Worm (Caenorhabditis elegans): ENCODE measurements around the gene ZK1320.2.

Gene ZK1320.2

DNA sequence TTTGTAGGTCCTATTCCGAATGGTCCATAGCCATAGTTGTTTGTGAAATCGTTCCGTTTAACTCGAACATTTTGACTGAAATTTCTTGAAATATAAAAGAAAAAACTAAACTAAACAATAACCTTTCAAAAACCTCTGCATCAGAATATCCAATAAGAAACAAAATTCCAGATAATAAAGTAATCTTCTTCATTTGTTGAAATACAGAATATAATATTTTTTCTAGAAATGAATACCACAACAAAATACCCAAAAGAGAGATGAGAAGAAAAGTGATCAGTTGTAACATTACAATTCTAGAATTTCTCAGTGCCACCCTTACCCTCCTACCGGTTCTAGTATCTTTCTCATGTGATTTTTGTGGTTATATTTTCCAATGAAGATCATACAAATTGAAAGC lies 5.1 kb downstream of the ZK1320.2 start, which contains the start of gene ZK1307.2:
TSS of gene ZK1307.2 (minus strand) at position 274 of the 400 bp plus-strand sequence.
- TF ChIP-seq mec-3 (tag; optimal IDR thresholded peaks at IDR 0.05; ENCODE audit: borderline replicate concordance) = no peak
- no peak for TF ChIP-seq ceh-30 (tag; optimal IDR thresholded peaks at IDR 0.05)
- no peak for TF ChIP-seq che-1 (tag; optimal IDR thresholded peaks at IDR 0.05)
- no peak for TF ChIP-seq elt-4 (tag; optimal IDR thresholded peaks at IDR 0.05)
- TF ChIP-seq ceh-2 (tag; optimal IDR thresholded peaks at IDR 0.05) = no peak

DNA sequence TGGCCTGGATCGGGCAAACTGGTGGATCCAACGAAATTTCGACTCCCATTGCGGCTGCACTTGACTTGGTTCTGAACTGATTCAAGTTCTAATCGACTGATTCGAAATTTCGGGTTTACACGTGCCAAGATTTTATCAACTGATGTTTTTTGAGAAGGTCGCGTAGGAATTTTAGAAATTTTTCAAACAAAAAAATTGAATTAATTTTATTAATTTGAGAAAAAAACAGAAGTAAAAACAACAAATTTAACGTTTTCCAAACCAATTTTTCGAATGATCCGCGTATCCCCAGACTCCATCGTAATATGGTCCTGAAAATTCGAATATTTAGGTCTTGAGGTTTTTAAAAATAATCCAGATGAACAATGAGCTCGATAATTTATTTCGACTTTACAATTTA lies 5.9 kb downstream of the ZK1320.2 start, which contains the start of gene ZK1307.3:
TSS of gene ZK1307.3 (minus strand) at position 101 of the 400 bp plus-strand sequence.
- TF ChIP-seq unc-42 (tag; optimal IDR thresholded peaks at IDR 0.05) = no peak
- no peak for TF ChIP-seq ceh-14 (tag; optimal IDR thresholded peaks at IDR 0.05)
- TF ChIP-seq ama-1 (optimal IDR thresholded peaks at IDR 0.05) = no peak
- no peak for TF ChIP-seq K09A11.1 (tag; optimal IDR thresholded peaks at IDR 0.05; ENCODE audit: insufficient read depth)
- TF ChIP-seq fax-1 (tag; optimal IDR thresholded peaks at IDR 0.05) = no peak
- TF ChIP-seq unc-55 (GFP tag; optimal IDR thresholded peaks at IDR 0.05) = no peak
- TF ChIP-seq tbx-7 (tag; optimal IDR thresholded peaks at IDR 0.05) = no peak
- no peak for TF ChIP-seq che-1 (tag; optimal IDR thresholded peaks at IDR 0.05)
- TF ChIP-seq ztf-16 (tag; optimal IDR thresholded peaks at IDR 0.05) = no peak
- no peak for TF ChIP-seq madf-2 (tag; optimal IDR thresholded peaks at IDR 0.05)
- no peak for TF ChIP-seq eyg-1 (tag; optimal IDR thresholded peaks at IDR 0.05)
- TF ChIP-seq ahr-1 (tag; optimal IDR thresholded peaks at IDR 0.05) = no peak
- TF ChIP-seq sox-2 (GFP tag; IDR thresholded peaks at IDR 0.05) = no peak
- no peak for TF ChIP-seq ceh-9 (tag; optimal IDR thresholded peaks at IDR 0.05)
- no peak for TF ChIP-seq ceh-22 (tag; optimal IDR thresholded peaks at IDR 0.05)
- TF ChIP-seq dve-1 (tag; optimal IDR thresholded peaks at IDR 0.05) = no peak
- no peak for TF ChIP-seq Y22D7AL.16 (tag; optimal IDR thresholded peaks at IDR 0.05)
- no peak for TF ChIP-seq ceh-2 (tag; optimal IDR thresholded peaks at IDR 0.05)
- TF ChIP-seq ceh-45 (GFP tag; IDR thresholded peaks at IDR 0.05) = no peak
- TF ChIP-seq pax-1 (tag; optimal IDR thresholded peaks at IDR 0.05) = no peak

DNA sequence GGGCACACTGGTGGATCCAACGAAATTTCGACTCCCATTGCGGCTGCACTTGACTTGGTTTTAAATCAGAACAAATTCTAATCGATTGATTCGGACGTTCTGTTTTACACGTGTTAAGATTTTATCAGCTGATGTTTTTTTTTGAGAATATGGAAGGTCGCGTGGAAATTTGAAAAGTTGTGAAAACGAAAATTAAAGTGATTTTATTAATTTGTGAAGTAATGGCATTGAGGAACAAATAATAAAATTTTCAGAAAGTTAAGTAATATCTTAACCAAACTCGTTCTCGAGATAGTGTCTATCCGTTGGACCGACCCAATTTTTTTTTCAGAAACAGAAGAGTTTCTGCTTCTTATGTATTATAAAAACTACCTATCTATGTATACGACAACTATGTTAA lies 7.1 kb downstream of the ZK1320.2 start, which contains the start of gene ZK1307.4:
TSS of gene ZK1307.4 (minus strand) at position 101 of the 400 bp plus-strand sequence.
- TF ChIP-seq ztf-16 (tag; optimal IDR thresholded peaks at IDR 0.05) = no peak
- TF ChIP-seq nhr-232 (tag; optimal IDR thresholded peaks at IDR 0.05) = no peak
- TF ChIP-seq lim-6 (tag; optimal IDR thresholded peaks at IDR 0.05) = no peak
- no peak for TF ChIP-seq F13H6.1 (tag; optimal IDR thresholded peaks at IDR 0.05)
- no peak for TF ChIP-seq hlh-15 (tag; optimal IDR thresholded peaks at IDR 0.05)
- no peak for TF ChIP-seq ceh-45 (GFP tag; IDR thresholded peaks at IDR 0.05)
- TF ChIP-seq tbx-7 (tag; optimal IDR thresholded peaks at IDR 0.05) = no peak
- no peak for TF ChIP-seq pat-9 (tag; optimal IDR thresholded peaks at IDR 0.05)
- TF ChIP-seq syd-9 (tag; optimal IDR thresholded peaks at IDR 0.05) = no peak
- TF ChIP-seq odd-2 (tag; optimal IDR thresholded peaks at IDR 0.05) = no peak
- no peak for TF ChIP-seq eyg-1 (tag; optimal IDR thresholded peaks at IDR 0.05)

DNA sequence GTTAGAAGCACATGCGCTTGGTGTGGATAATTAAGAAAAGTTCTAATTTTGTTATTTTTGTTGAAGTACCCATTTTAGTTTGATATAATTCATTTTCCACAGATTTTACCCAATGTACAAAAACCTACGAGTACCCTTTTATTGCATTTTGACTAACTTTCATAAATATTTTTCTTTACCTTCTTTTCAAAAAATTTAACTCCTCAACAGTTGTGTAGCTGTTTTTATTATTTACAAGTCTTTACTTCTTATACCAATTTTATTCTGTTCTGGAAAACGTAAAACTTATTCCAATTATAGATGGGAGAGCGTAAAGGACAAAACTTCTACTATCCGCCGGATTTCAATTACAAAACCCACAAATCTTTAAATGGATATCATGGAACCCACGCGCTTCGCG lies 9.6 kb downstream of the ZK1320.2 start, which contains the start of gene ZK1307.9:
TSS of gene ZK1307.9 (plus strand) at position 301 of the 400 bp plus-strand sequence.
- TF ChIP-seq ets-4 (tag; optimal IDR thresholded peaks at IDR 0.05) = no peak
- no peak for TF ChIP-seq sox-2 (GFP tag; IDR thresholded peaks at IDR 0.05)
- TF ChIP-seq pros-1 (tag; optimal IDR thresholded peaks at IDR 0.05) = no peak
- TF ChIP-seq gmeb-2 (tag; optimal IDR thresholded peaks at IDR 0.05) = no peak
- no peak for TF ChIP-seq ref-2 (tag; optimal IDR thresholded peaks at IDR 0.05)
- no peak for TF ChIP-seq rnt-1 (tag; optimal IDR thresholded peaks at IDR 0.05)
- TF ChIP-seq mec-3 (tag; optimal IDR thresholded peaks at IDR 0.05; ENCODE audit: borderline replicate concordance) = no peak
- TF ChIP-seq hlh-8 (tag; optimal IDR thresholded peaks at IDR 0.05) = no peak
- TF ChIP-seq ceh-31 (tag; optimal IDR thresholded peaks at IDR 0.05) = no peak
